Worm (Caenorhabditis elegans) whole organism, late embryonic: Measurements from ENCODE around the gene tre-4.

ENCODE experiments used
- F13H6.1 ChIP-seq: sonication (generic microtip); optimal IDR thresholded peaks from 2 replicates; lab custom pipeline; 2016; ENCODE audit warnings: missing genetic modification characterization, missing compliant biosample characterization
- K02D7.2 ChIP-seq: sonication (generic microtip); optimal IDR thresholded peaks from 2 replicates; lab custom pipeline; 2017; ENCODE audit warnings: mild to moderate bottlenecking, missing genetic modification characterization, missing compliant biosample characterization
- K09A11.1 ChIP-seq: sonication (generic microtip); optimal IDR thresholded peaks from 2 replicates; lab custom pipeline; 2017; ENCODE audit warnings: antibody characterized with exemption, mild to moderate bottlenecking, missing genetic modification characterization, missing compliant biosample characterization; ENCODE audit not compliant: insufficient read depth
- Y22D7AL.16 ChIP-seq: sonication (generic microtip); optimal IDR thresholded peaks from 2 replicates; lab custom pipeline; 2016; ENCODE audit warnings: missing genetic modification characterization, missing compliant biosample characterization
- ahr-1 ChIP-seq: sonication (generic microtip); optimal IDR thresholded peaks from 2 replicates; lab custom pipeline; 2016; ENCODE audit warnings: missing genetic modification characterization, missing compliant biosample characterization
- ceh-18 ChIP-seq: sonication (generic microtip); optimal IDR thresholded peaks from 2 replicates; lab custom pipeline; 2016; ENCODE audit warnings: missing genetic modification characterization, missing compliant biosample characterization
- ceh-2 ChIP-seq: sonication (generic microtip); optimal IDR thresholded peaks from 2 replicates; lab custom pipeline; 2016; ENCODE audit warnings: missing genotype, missing genetic modification characterization, missing compliant biosample characterization
- ceh-31 ChIP-seq: sonication (generic microtip); optimal IDR thresholded peaks from 2 replicates; lab custom pipeline; 2016; ENCODE audit warnings: missing genetic modification characterization, missing compliant biosample characterization
- ceh-34 ChIP-seq: sonication (generic microtip); optimal IDR thresholded peaks from 2 replicates; lab custom pipeline; 2016; ENCODE audit warnings: mild to moderate bottlenecking, missing genetic modification characterization, missing compliant biosample characterization
- ceh-48 ChIP-seq: sonication (generic microtip); optimal IDR thresholded peaks from 2 replicates; lab custom pipeline; 2016; ENCODE audit warnings: missing genetic modification characterization, inconsistent platforms, missing compliant biosample characterization
- ceh-6 ChIP-seq: fragments of 200-800 bp; sonication (Bioruptor generic); optimal IDR thresholded peaks from 2 replicates; lab custom pipeline; 2018; ENCODE audit warnings: mild to moderate bottlenecking, missing genetic modification characterization, missing compliant biosample characterization
- dmd-4 ChIP-seq: sonication (generic microtip); optimal IDR thresholded peaks from 2 replicates; lab custom pipeline; 2016; ENCODE audit warnings: borderline replicate concordance, missing genetic modification characterization, missing compliant biosample characterization
- dve-1 ChIP-seq: sonication (generic microtip); optimal IDR thresholded peaks from 2 replicates; lab custom pipeline; 2017; ENCODE audit warnings: antibody characterized with exemption, mild to moderate bottlenecking, missing genetic modification characterization, missing compliant biosample characterization
- elt-2 ChIP-seq: sonication (generic microtip); optimal IDR thresholded peaks from 2 replicates; lab custom pipeline; 2016; ENCODE audit warnings: missing genetic modification reagents, missing genetic modification characterization, missing compliant biosample characterization
- elt-4 ChIP-seq: sonication (generic microtip); optimal IDR thresholded peaks from 2 replicates; lab custom pipeline; 2016; ENCODE audit warnings: missing genetic modification characterization, missing compliant biosample characterization
- ets-4 ChIP-seq: sonication (generic microtip); optimal IDR thresholded peaks from 2 replicates; lab custom pipeline; 2016; ENCODE audit warnings: missing genetic modification characterization, missing compliant biosample characterization
- fkh-10 ChIP-seq: fragments of 150-350 bp; optimal IDR thresholded peaks from 2 replicates; lab custom pipeline; 2014; ENCODE audit warnings: missing biosample characterization, missing genetic modification reagents, missing genetic modification characterization
- hlh-30 ChIP-seq: sonication (generic microtip); optimal IDR thresholded peaks from 2 replicates; lab custom pipeline; 2017; ENCODE audit warnings: antibody characterized with exemption, missing genetic modification characterization, missing compliant biosample characterization; ENCODE audit not compliant: insufficient read depth
- hlh-6 ChIP-seq: sonication (generic microtip); optimal IDR thresholded peaks from 2 replicates; lab custom pipeline; 2016; ENCODE audit warnings: missing genotype, missing genetic modification characterization, missing compliant biosample characterization
- lim-6 ChIP-seq: sonication (generic microtip); optimal IDR thresholded peaks from 2 replicates; lab custom pipeline; 2016; ENCODE audit warnings: missing genetic modification characterization, missing compliant biosample characterization
- lin-11 ChIP-seq: fragments of 200-800 bp; sonication (Bioruptor generic); optimal IDR thresholded peaks from 2 replicates; lab custom pipeline; 2018; ENCODE audit warnings: mild to moderate bottlenecking, missing genetic modification characterization, missing compliant biosample characterization
- madf-2 ChIP-seq: sonication (generic microtip); optimal IDR thresholded peaks from 2 replicates; lab custom pipeline; 2017; ENCODE audit warnings: missing genetic modification characterization, missing compliant biosample characterization
- mec-3 ChIP-seq: sonication (generic microtip); optimal IDR thresholded peaks from 2 replicates; lab custom pipeline; 2016; ENCODE audit warnings: borderline replicate concordance, missing genetic modification characterization, missing compliant biosample characterization
- nfya-1 ChIP-seq: sonication (generic microtip); optimal IDR thresholded peaks from 2 replicates; lab custom pipeline; 2017; ENCODE audit warnings: missing genetic modification characterization, mild to moderate bottlenecking, missing compliant biosample characterization, antibody characterized with exemption, moderate library complexity
- nhr-11 ChIP-seq: fragments of 150-350 bp; optimal IDR thresholded peaks from 2 replicates; lab custom pipeline; 2014; ENCODE audit warnings: missing biosample characterization, missing genetic modification characterization
- npax-4 ChIP-seq: sonication (generic microtip); optimal IDR thresholded peaks from 2 replicates; lab custom pipeline; 2016; ENCODE audit warnings: missing genetic modification characterization, missing compliant biosample characterization
- pag-3 ChIP-seq: sonication (generic microtip); optimal IDR thresholded peaks from 2 replicates; lab custom pipeline; 2016; ENCODE audit warnings: missing compliant biosample characterization, missing genetic modification characterization, borderline replicate concordance
- pha-4 ChIP-seq: fragments of 150-350 bp; optimal IDR thresholded peaks from 2 replicates; lab custom pipeline; 2018; ENCODE audit warnings: missing biosample characterization, missing genetic modification reagents, missing genetic modification characterization
- rnt-1 ChIP-seq: sonication (generic microtip); optimal IDR thresholded peaks from 2 replicates; lab custom pipeline; 2016; ENCODE audit warnings: missing genetic modification characterization, missing compliant biosample characterization
- sdc-2 ChIP-seq: sonication (generic microtip); optimal IDR thresholded peaks from 2 replicates; lab custom pipeline; 2016; ENCODE audit warnings: missing genotype, missing genetic modification characterization, missing compliant biosample characterization
- syd-9 ChIP-seq: sonication (generic microtip); optimal IDR thresholded peaks from 2 replicates; lab custom pipeline; 2016; ENCODE audit warnings: mild to moderate bottlenecking, missing genetic modification characterization, moderate library complexity, missing compliant biosample characterization
- tbx-2 ChIP-seq: sonication (generic microtip); optimal IDR thresholded peaks from 2 replicates; lab custom pipeline; 2016; ENCODE audit warnings: missing genetic modification characterization, missing compliant biosample characterization
- unc-3 ChIP-seq, 2 experiments: fragments of 200-800 bp in 1 of 2; sonication (Bioruptor generic) in 1 of 2; sonication (generic microtip) in 1 of 2; conservative IDR thresholded peaks in 1 of 2; optimal IDR thresholded peaks in 1 of 2; 2 replicates each; pipeline versions ENCODE4 v1.3.6 to Lab custom; 2016 to 2022; ENCODE audit warnings: missing compliant biosample characterization in 2 of 2, missing genetic modification characterization in 2 of 2, missing genetic modification reagents in 1 of 2
- unc-42 ChIP-seq: sonication (generic microtip); optimal IDR thresholded peaks from 2 replicates; lab custom pipeline; 2016; ENCODE audit warnings: missing genotype, missing genetic modification characterization, missing compliant biosample characterization
- unc-55 ChIP-seq: sonication (generic microtip); optimal IDR thresholded peaks from 2 replicates; lab custom pipeline; 2017; ENCODE audit warnings: missing biosample characterization, missing genetic modification reagents, missing genetic modification characterization
- zip-5 ChIP-seq: sonication (generic microtip); optimal IDR thresholded peaks from 2 replicates; lab custom pipeline; 2016; ENCODE audit warnings: missing genetic modification characterization, missing compliant biosample characterization
- ztf-16 ChIP-seq: sonication (generic microtip); optimal IDR thresholded peaks from 2 replicates; lab custom pipeline; 2017; ENCODE audit warnings: missing genetic modification characterization, missing compliant biosample characterization

The tre-4 gene

DNA sequence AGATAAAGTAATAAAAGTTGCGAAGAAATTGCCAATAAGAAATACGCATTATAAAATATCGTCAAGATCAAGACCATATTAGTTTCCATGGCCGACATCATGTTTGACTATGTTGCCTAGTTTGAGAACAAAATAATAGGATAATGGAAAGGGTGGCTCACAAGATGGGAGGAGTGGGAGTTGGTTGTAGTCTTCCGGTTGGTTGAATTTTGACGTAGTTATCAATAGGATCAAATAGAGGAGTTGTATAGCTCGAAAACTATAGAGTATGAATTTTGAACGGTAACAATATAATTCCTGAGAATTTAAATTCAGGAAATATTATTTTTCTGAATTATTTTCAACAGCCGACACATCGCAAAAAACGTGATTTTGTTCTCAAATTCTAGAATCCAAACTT, 9.7 kb downstream of the tre-4 start, which contains the start of gene srd-50:
Gene srd-50 (minus strand): TSS at position 101 of the 400 bp plus-strand sequence.
- TF ChIP-seq sdc-2 (tag; lab: Kevin White, UChicago): no peak
- no peak for TF ChIP-seq nfya-1 (tag; lab: Kevin White, UChicago)
- no peak for TF ChIP-seq hlh-6
- TF ChIP-seq unc-55 (GFP tag; lab: Kevin White, UChicago): no peak

DNA sequence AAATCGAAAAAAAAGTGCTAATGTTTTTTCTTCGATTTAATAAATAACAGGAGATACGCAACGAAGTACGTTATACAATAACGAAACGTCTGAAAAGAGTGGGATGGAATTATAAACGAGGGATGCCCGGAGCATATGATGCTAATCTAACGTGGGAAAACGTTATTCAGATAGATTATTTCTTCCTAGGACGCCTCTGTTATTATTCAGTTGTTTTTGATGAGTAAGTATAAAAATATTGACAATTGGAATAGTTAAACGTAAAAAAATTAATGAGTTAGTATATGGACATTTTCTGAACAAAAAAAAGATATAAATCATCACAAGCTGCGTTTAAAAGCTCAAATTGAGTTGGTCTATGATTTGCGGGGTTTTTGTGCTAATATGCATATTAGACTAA, 12.9 kb downstream of the tre-4 start, which contains the start of gene srd-51:
Gene srd-51 (minus strand): TSS at position 101 of the 400 bp plus-strand sequence.
- TF ChIP-seq nfya-1 (tag; lab: Kevin White, UChicago) (no peak), fkh-10 (GFP tag; lab: Kevin White, UChicago) (no peak), ets-4 (no peak), K09A11.1 (tag; lab: Kevin White, UChicago) (no peak), dmd-4 (tag; lab: Kevin White, UChicago) (no peak), K02D7.2 (no peak), dve-1 (tag; lab: Kevin White, UChicago) (no peak), pha-4 (tag; lab: Kevin White, UChicago) (no peak), zip-5 (tag; lab: Kevin White, UChicago) (no peak), ztf-16 (tag; lab: Kevin White, UChicago) (no peak), ahr-1 (tag; lab: Kevin White, UChicago) (no peak), ceh-2 (tag; lab: Kevin White, UChicago) (no peak)

- TF ChIP-seq syd-9 (tag; lab: Kevin White, UChicago) (no peak), unc-3 (GFP tag; conservative IDR thresholded peaks at IDR 0.05; lab: Robert Waterston, UW) (no peak), unc-3 (tag; optimal IDR thresholded peaks at IDR 0.05; lab: Kevin White, UChicago) (no peak), madf-2 (tag; lab: Kevin White, UChicago) (no peak), npax-4 (tag; lab: Kevin White, UChicago) (no peak), mec-3 (tag; lab: Kevin White, UChicago) (no peak), ceh-34 (tag; lab: Kevin White, UChicago) (no peak), ceh-31 (tag; lab: Kevin White, UChicago) (no peak), Y22D7AL.16 (no peak), zip-5 (tag; lab: Kevin White, UChicago) (no peak), K09A11.1 (tag; lab: Kevin White, UChicago) (no peak), nhr-11 (tag; lab: Kevin White, UChicago) (no peak), dve-1 (tag; lab: Kevin White, UChicago) (no peak), tbx-2 (tag; lab: Kevin White, UChicago) (no peak), ceh-18 (no peak), lin-11 (no peak), pag-3 (tag; lab: Kevin White, UChicago) (no peak), F13H6.1 (tag; lab: Kevin White, UChicago) (no peak), rnt-1 (no peak), elt-4 (tag; lab: Kevin White, UChicago) (no peak)
These were observed 21.8 kb downstream of the tre-4 start for ce11 chrX:13493762-13494161.

DNA sequence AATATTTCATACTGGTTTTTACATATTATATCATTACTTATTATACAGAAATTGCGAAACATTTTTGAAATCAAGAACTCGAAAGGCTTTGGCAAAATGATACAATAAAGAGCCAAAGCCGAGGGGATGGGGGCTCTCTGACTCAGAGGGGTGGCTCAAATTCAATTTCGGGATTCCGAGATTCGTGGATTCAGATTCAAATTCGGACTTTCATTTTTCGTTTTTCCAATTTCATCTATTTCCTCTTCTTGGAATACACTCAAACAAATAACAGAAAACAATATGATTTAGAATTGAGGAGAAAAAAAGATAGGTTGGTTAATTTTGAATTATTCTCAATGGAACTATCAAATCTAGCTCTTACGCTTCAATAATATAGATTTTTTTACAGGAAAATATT, 27.1 kb downstream of the tre-4 start:
- TF ChIP-seq ets-4: no peak
- TF ChIP-seq unc-42 (tag; lab: Kevin White, UChicago): peak; percentile 70

DNA sequence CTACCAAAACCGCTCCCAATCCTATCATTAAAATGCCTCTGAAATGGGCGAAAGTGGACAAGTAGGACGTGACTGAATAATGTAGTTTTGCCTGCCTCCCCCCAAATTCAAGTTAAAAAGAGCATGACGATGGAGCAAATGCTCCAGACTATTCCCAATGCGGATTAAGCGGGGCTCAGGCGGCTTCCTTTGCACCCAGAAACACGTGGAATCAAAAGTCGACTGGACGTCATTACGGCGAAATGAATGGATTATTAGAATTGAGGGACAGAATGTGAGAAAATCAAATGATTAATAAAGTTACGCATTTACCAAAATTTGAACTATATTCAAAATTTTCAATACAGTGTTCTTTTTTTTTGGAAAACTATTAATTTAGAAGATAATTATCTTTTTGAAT, 28.0 kb downstream of the tre-4 start:
- TF ChIP-seq K02D7.2: no peak
- no peak for TF ChIP-seq dmd-4 (tag; lab: Kevin White, UChicago)
- TF ChIP-seq lin-11: no peak

DNA sequence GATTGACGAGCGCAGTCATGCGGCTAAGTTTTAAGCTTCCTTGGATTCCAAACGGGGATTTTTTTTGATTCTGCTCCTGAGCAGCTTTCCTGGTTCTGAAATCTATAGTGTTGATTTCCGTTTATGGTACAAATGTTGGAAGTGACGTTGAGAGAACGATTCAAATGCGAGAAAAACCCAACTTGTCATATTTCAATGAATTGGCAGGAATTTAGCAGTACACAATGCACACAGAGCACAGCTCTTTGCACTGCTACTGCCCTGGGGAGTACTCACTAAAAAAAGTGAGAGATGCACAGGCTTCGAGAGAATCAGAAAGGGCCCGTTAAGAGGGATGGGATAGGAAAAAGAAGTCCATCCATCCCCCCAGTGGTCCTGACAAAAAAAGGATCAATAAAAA, 28.6 kb downstream of the tre-4 start, which contains the start of gene sad-1:
Gene sad-1 (minus strand): TSS at position 101 of the 400 bp plus-strand sequence.
- TF ChIP-seq ceh-48 (tag; lab: Kevin White, UChicago) (no peak), hlh-30 (tag; lab: Kevin White, UChicago) (no peak), pag-3 (tag; lab: Kevin White, UChicago) (no peak), unc-3 (GFP tag; conservative IDR thresholded peaks at IDR 0.05; lab: Robert Waterston, UW) (no peak), unc-3 (tag; optimal IDR thresholded peaks at IDR 0.05; lab: Kevin White, UChicago) (no peak), ceh-6 (GFP tag; lab: Kevin White, UChicago) (no peak), fkh-10 (GFP tag; lab: Kevin White, UChicago) (no peak), unc-55 (GFP tag; lab: Kevin White, UChicago) (no peak), zip-5 (tag; lab: Kevin White, UChicago) (no peak), Y22D7AL.16 (no peak), lim-6 (no peak), elt-2 (tag; lab: Kevin White, UChicago) (no peak)
